Fruit fly (Drosophila melanogaster) whole organism, adult: ENCODE results near the gene CtBP.

Experiments used
- CG12768 ChIP-seq: fragments of 200-800 bp; sonication (Bioruptor generic); optimal IDR thresholded peaks from 2 replicates; lab custom pipeline; 2017; ENCODE audit warnings: missing biosample characterization, missing genetic modification characterization, mild to moderate bottlenecking, moderate library complexity, missing genetic modification reagents
- CG14711 ChIP-seq: fragments of 200-800 bp; sonication (Bioruptor generic); optimal IDR thresholded peaks from 2 replicates; lab custom pipeline; 2018; ENCODE audit warnings: missing biosample characterization, mild to moderate bottlenecking, missing genetic modification characterization, moderate library complexity
- CG7045 ChIP-seq: fragments of 200-800 bp; sonication (Bioruptor generic); optimal IDR thresholded peaks from 2 replicates; lab custom pipeline; 2017; ENCODE audit warnings: missing biosample characterization, mild to moderate bottlenecking, missing genetic modification characterization
- kay ChIP-seq: fragments of 200-800 bp; sonication (Bioruptor generic); peaks from one replicate; lab custom pipeline; 2016; ENCODE audit warnings: missing biosample characterization, missing genetic modification characterization, borderline replicate concordance
- pad ChIP-seq: fragments of 200-800 bp; sonication (Bioruptor generic); optimal IDR thresholded peaks from 3 replicates; lab custom pipeline; 2017; ENCODE audit warnings: missing biosample characterization, missing genetic modification characterization, mild to moderate bottlenecking, moderate library complexity, missing genetic modification reagents
- tj ChIP-seq: fragments of 200-800 bp; sonication (Bioruptor generic); optimal IDR thresholded peaks from 3 replicates; lab custom pipeline; 2017; ENCODE audit warnings: missing biosample characterization, mild to moderate bottlenecking, missing genetic modification characterization, moderate library complexity

- TF ChIP-seq kay (GFP tag; lab: Kevin White, UChicago) = peak; percentile 48
- TF ChIP-seq CG14711 (tag; lab: Kevin White, UChicago) = no peak
- no peak for TF ChIP-seq CG7045 (GFP tag; lab: Kevin White, UChicago)
- peak; percentile 70 for TF ChIP-seq pad
- TF ChIP-seq CG12768 (GFP tag; lab: Kevin White, UChicago) = no peak
- TF ChIP-seq tj (GFP tag; lab: Kevin White, UChicago) = no peak
These were observed 33.9 kb upstream of the CtBP start, which contains the start of the genes CG7381 and CG7091 for dm6 chr3R:12977371-12978050.
